Worm (Caenorhabditis elegans): ENCODE data around the gene K03B8.11.

DNA sequence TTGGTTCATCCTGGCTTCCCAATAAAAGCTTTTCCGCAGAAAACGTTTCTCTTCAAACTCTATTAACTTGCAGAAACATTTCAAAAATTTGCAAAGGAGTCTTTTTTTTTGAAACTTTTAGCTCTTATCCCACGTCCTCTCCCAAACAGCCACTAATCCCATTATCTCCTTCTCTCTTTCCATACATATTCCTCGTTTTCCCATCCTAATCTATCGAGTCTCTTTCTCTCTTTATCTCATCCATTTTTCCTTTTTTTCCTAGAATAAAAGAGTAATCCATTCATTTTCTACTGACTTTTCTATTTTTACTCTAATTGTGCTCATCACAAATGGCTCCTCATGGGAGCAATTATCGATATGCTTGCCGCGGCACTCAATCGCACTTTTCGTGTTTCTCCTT is 38.4 kb upstream of the K03B8.11 start:
- TF ChIP-seq T22C8.4 (GFP tag; IDR thresholded peaks at IDR 0.05) (no peak), ztf-23 (GFP tag; IDR thresholded peaks at IDR 0.05) (no peak), flt-1 (GFP tag; IDR thresholded peaks at IDR 0.05) (no peak), cog-1 (tag; optimal IDR thresholded peaks at IDR 0.05) (no peak), ref-1 (GFP tag; conservative IDR thresholded peaks at IDR 0.05) (no peak), med-1 (GFP tag; optimal IDR thresholded peaks at IDR 0.05; ENCODE audit: insufficient read depth) (no peak), tab-1 (GFP tag; IDR thresholded peaks at IDR 0.05) (no peak), klf-2 (GFP tag; conservative IDR thresholded peaks at IDR 0.05) (no peak)

Measured in whole organism, midembryonic.